Fruit fly (Drosophila melanogaster): ENCODE measurements around the gene Phae2.

Phae2 gene

DNA sequence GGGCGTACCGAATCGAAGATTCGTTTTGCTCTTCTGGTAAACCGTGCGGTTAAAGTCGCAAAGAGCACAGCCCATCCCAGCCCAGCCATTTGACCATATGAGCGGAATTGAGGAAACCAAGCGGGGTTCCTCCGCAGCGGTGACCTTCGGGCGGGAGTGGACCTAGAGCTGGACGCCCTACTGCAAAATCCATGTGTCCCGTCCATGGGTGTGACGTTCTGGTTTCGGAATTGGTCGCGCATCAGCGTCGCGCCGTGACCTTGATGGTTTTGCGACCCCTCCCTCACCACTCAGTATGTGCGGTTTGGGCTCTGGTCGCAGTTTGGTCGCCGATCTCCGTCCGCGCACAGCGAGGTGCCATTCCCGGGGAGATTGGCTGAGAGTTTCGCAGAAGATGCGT lies 18.2 kb upstream of the Phae2 start:
- no peak for TF ChIP-seq CG17801 (GFP tag; optimal IDR thresholded peaks at IDR 0.05; ENCODE audit: partially characterized antibody)

DNA sequence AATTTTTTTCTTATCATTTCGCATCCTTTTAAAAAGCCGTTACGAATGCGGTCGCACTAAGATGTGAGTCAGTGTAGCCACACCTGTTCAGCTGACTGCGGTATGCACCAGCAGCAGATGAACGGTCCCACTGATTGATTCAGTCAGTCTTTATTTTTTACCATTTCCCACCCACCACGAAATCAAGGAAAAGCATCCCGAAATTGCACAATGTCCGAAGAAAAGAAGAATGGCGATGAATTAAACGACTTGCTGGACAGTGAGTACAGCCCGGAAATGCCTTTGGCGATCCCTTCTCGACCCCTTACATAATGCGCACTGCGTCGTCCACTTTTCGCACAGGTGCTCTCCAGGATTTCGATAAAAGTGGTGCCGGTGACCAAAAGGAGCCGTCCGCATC lies 17.3 kb upstream of the Phae2 start:
- TF ChIP-seq CG17801 (GFP tag; optimal IDR thresholded peaks at IDR 0.05; ENCODE audit: partially characterized antibody): no peak

DNA sequence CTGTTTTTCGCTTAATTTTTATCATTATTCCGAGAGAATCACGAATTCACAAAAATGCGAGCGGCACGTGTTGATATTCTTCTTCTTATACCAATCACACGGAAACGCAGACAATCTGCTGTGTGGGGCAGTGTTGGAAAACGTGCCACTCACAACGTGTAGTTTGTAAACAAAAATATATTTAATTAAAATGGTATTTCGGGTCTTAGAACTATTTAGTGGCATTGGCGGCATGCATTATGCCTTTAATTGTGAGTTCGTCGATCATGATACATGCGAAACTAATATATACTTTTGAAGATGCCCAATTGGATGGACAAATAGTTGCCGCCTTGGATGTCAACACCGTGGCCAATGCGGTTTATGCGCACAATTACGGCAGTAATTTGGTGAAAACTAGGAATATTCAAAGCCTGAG lies 14.5 kb upstream of the Phae2 start, which contains the start of the genes CG6712 and Mt2:
CG6712 (minus strand) TSS at position 116 of the 418 bp plus-strand sequence.
Mt2 (plus strand) TSS at position 130 of the 418 bp plus-strand sequence.
- TF ChIP-seq CG17801 (GFP tag; optimal IDR thresholded peaks at IDR 0.05; ENCODE audit: partially characterized antibody): no peak

DNA sequence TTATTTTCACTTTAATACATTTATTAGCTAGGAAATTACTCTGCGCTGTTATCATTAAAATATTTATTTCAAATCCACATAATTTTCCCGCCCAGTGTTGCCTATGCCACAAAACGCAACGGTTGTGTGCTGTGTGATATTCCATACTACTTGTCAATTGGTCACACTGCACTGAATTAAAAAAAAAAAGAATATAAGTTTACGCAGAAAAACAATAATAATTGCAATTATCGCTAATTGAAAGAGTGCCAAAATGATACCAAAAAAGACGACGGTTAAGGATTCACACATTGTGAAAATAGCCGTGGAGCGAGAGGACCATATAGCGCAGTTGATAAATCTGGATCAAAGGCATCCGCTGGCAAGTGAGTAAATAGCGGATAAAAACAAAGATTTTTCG lies 13.2 kb upstream of the Phae2 start, which contains the start of gene Ced-12:
Ced-12 (plus strand) TSS at position 141 of the 400 bp plus-strand sequence.
- TF ChIP-seq CG17801 (GFP tag; optimal IDR thresholded peaks at IDR 0.05; ENCODE audit: partially characterized antibody): no peak

dm6 chr2L:12103231-12104210 lies 7.4 kb upstream of the Phae2 start, which contains the start of the genes Patsas and ThrRS:
Gene Patsas, minus strand, starts transcription at chr2L:12103285.
Gene ThrRS, plus strand, starts transcription at chr2L:12103751.
- TF ChIP-seq CG17801 (GFP tag; optimal IDR thresholded peaks at IDR 0.05; ENCODE audit: partially characterized antibody): peak; percentile 44

dm6 chr2L:12107087-12107486 lies 3.8 kb upstream of the Phae2 start:
- TF ChIP-seq CG17801 (GFP tag; optimal IDR thresholded peaks at IDR 0.05; ENCODE audit: partially characterized antibody): no peak

DNA sequence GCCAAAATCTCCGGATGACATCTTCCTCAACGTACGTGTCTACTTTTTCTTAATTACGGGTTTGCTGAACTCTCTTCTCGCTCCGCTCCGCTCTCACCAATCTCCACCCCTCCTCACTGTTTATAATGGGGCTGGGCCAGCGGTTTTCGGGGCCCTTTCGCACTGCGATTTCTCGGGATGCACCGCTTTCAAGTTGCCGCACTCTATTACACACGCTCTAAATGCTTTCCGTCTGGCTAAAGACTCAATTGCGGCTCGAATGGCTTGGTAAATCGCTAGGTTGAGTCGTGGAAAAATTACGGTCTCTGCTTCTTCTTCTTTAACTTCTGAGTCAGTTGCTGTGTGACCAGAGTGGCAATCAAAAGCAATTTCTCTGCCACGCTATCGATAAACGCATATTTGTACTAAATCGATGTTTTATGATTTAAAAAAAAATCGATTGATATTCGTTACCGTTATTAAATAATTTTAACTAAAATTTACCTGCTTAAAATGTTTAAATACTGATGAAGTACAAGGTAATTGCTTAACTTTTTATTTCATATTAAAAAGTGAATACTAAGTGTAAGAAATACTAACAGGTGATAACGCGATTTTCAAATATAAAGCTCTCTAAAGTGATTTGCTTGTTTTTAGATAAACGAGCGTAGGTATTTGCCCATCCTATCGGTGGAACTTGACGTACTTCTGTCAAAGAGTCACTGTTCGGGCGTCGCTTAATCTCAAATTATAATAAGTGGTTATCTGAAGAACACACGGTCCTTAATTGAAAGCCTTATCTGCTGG lies 1.9 kb upstream of the Phae2 start, which contains the start of the genes Rab6 and Phae1:
Rab6 (minus strand) TSS at position 338 of the 786 bp plus-strand sequence.
Phae1 (plus strand) TSS at position 639 of the 786 bp plus-strand sequence.
- TF ChIP-seq CG17801 (GFP tag; optimal IDR thresholded peaks at IDR 0.05; ENCODE audit: partially characterized antibody): peak; percentile 63

dm6 chr2L:12112943-12113557 lies 2.1 kb downstream of the Phae2 start:
- no peak for TF ChIP-seq CG17801 (GFP tag; optimal IDR thresholded peaks at IDR 0.05; ENCODE audit: partially characterized antibody)

DNA sequence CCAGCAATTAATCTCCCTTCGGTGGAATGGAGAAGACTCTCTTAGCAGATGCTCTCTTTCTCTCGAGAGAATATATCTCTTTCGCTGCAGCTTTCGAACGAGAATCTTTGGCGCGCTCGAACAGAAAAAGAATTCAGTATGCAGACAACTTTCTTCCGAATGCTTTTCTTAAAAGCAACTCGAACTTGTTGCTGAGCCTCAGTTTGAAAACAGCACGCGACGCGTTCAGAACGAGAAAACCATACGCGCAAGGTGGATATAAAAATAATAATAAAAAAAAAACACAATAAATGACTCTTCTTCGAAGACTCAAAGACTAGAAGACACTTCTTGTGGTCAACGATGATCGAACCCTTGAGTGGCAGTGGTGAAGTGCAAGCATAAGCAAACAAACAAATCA lies 3.2 kb downstream of the Phae2 start, which contains the start of gene CG17211:
CG17211 (plus strand) TSS at position 202 of the 400 bp plus-strand sequence.
- TF ChIP-seq CG17801 (GFP tag; optimal IDR thresholded peaks at IDR 0.05; ENCODE audit: partially characterized antibody): no peak

DNA sequence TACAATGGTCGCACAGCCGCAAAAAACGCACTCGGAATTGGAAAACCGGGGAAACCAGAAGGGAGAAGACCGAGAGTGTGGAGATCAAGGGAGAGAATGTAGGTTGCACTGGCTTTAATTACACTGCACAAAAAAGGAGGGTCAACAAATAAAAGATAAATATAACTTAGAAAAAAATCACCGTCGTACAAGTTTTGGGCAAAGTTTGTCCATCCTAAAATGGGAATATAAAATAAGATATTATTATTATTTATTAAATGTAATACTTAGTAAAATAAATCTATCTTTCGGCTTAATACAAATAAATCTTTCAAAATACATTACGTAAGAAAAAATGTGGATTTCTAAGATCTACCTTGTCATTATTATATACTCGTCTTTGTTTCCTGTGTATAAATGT lies 4.9 kb downstream of the Phae2 start:
- TF ChIP-seq CG17801 (GFP tag; optimal IDR thresholded peaks at IDR 0.05; ENCODE audit: partially characterized antibody): no peak

DNA sequence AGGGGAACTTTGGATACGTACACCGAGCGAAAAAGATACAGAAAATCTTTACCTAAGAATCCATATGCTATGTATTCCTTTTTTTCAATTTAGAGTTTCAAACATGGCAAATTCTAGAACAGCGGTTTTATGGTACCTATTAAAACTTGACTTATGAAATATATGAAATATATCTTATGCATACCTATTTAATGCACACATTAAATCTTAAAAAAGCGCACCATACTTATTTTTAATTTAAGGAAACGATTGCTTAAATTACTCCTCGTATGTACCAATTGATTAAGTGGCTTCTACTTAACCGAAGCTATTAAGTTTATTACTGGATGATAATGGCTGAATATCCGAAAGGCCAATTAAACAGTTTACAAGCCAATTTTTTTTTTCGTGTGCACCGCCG lies 9.1 kb downstream of the Phae2 start:
- TF ChIP-seq CG17801 (GFP tag; optimal IDR thresholded peaks at IDR 0.05; ENCODE audit: partially characterized antibody): no peak

- TF ChIP-seq CG17801 (GFP tag; optimal IDR thresholded peaks at IDR 0.05; ENCODE audit: partially characterized antibody): no peak
Observed at dm6 chr2L:12133275-12134124, 22.6 kb downstream of the Phae2 start, which contains the start of gene rho-6. Gene rho-6, minus strand, starts transcription at chr2L:12133411.

dm6 chr2L:12134125-12134378 lies 23.1 kb downstream of the Phae2 start:
- no peak for TF ChIP-seq CG17801 (GFP tag; optimal IDR thresholded peaks at IDR 0.05; ENCODE audit: partially characterized antibody)

dm6 chr2L:12137708-12138107 lies 26.8 kb downstream of the Phae2 start, which contains the start of gene Gr33a:
Gene Gr33a, plus strand, starts transcription at chr2L:12138008.
- no peak for TF ChIP-seq CG17801 (GFP tag; optimal IDR thresholded peaks at IDR 0.05; ENCODE audit: partially characterized antibody)

Measured in ovary, adult (tissue).